Fruit fly (Drosophila melanogaster) whole organism, embryonic: ENCODE results near the gene Fas1.

Experiments
- BEAF-32 ChIP-seq: fragments of 200-800 bp; sonication (Bioruptor generic); optimal IDR thresholded peaks from 3 replicates; lab custom pipeline; 2017; ENCODE audit warnings: missing biosample characterization, missing genetic modification characterization, mild to moderate bottlenecking, moderate library complexity, missing genetic modification reagents
- CG12769 ChIP-seq: fragments of 200-800 bp; sonication (Bioruptor generic); optimal IDR thresholded peaks from 2 replicates; lab custom pipeline; 2019; ENCODE audit warnings: missing biosample characterization, mild to moderate bottlenecking, missing genetic modification characterization, moderate library complexity
- CG13287 ChIP-seq: fragments of 200-800 bp; sonication (Bioruptor generic); IDR thresholded peaks from 2 replicates; pipeline ENCODE4 v1.3.6; 2022; ENCODE audit warnings: missing biosample characterization, missing genetic modification characterization; ENCODE audit not compliant: partially characterized antibody
- CG13624 ChIP-seq: fragments of 200-800 bp; sonication (Bioruptor generic); optimal IDR thresholded peaks from 2 replicates; lab custom pipeline; 2016; ENCODE audit warnings: missing biosample characterization, missing genetic modification characterization
- CG13775 ChIP-seq: fragments of 200-800 bp; sonication (Bioruptor generic); optimal IDR thresholded peaks from 3 replicates; lab custom pipeline; 2017; ENCODE audit warnings: missing biosample characterization, mild to moderate bottlenecking, missing genetic modification characterization
- CG14050 ChIP-seq: fragments of 200-800 bp; sonication (Bioruptor generic); IDR thresholded peaks from 3 replicates; pipeline ENCODE4 v1.3.6; 2022; ENCODE audit warnings: missing biosample characterization, missing genetic modification characterization
- CG14710 ChIP-seq: fragments of 200-800 bp; sonication (Bioruptor generic); optimal IDR thresholded peaks from 3 replicates; lab custom pipeline; 2019; ENCODE audit warnings: missing biosample characterization, mild to moderate bottlenecking, missing genetic modification characterization, moderate library complexity
- CG15514 ChIP-seq: fragments of 200-800 bp; sonication (Bioruptor generic); optimal IDR thresholded peaks from 3 replicates; lab custom pipeline; 2017; ENCODE audit warnings: missing biosample characterization, missing genetic modification characterization, mild to moderate bottlenecking, moderate library complexity, missing genetic modification reagents
- CG15696 ChIP-seq: fragments of 200-800 bp; sonication (Bioruptor generic); optimal IDR thresholded peaks from 2 replicates; lab custom pipeline; 2019; ENCODE audit warnings: missing biosample characterization, mild to moderate bottlenecking, missing genetic modification characterization, moderate library complexity
- CG17186 ChIP-seq: fragments of 200-800 bp; sonication (Bioruptor generic); optimal IDR thresholded peaks from 3 replicates; lab custom pipeline; 2017; ENCODE audit warnings: missing biosample characterization, missing genetic modification reagents, missing genetic modification characterization
- CG18619 ChIP-seq: fragments of 200-800 bp; sonication (Bioruptor generic); optimal IDR thresholded peaks from 3 replicates; lab custom pipeline; 2017; ENCODE audit warnings: missing biosample characterization, mild to moderate bottlenecking, missing genetic modification characterization
- CG18764 ChIP-seq: fragments of 200-800 bp; sonication (Bioruptor generic); optimal IDR thresholded peaks from 3 replicates; lab custom pipeline; 2016; ENCODE audit warnings: missing biosample characterization, missing genetic modification characterization
- CG2116 ChIP-seq: fragments of 200-800 bp; sonication (Bioruptor generic); optimal IDR thresholded peaks from 3 replicates; lab custom pipeline; 2018; ENCODE audit warnings: missing biosample characterization, mild to moderate bottlenecking, missing genetic modification characterization
- CG2129 ChIP-seq: fragments of 200-800 bp; sonication (Bioruptor generic); IDR thresholded peaks from 2 replicates; pipeline ENCODE4 v1.3.6; 2022; ENCODE audit warnings: missing biosample characterization, missing genetic modification characterization; ENCODE audit not compliant: partially characterized antibody
- CG33213 ChIP-seq: fragments of 200-800 bp; sonication (Bioruptor generic); optimal IDR thresholded peaks from 3 replicates; lab custom pipeline; 2016; ENCODE audit warnings: missing biosample characterization, missing genetic modification characterization
- CG3407 ChIP-seq: fragments of 200-800 bp; sonication (Bioruptor generic); optimal IDR thresholded peaks from 2 replicates; lab custom pipeline; 2018; ENCODE audit warnings: missing biosample characterization, mild to moderate bottlenecking, missing genetic modification characterization
- CG34376 ChIP-seq: fragments of 200-800 bp; sonication (Bioruptor generic); optimal IDR thresholded peaks from 2 replicates; lab custom pipeline; 2018; ENCODE audit warnings: missing biosample characterization, mild to moderate bottlenecking, missing genetic modification characterization
- CG6683 ChIP-seq: fragments of 200-800 bp; sonication (Bioruptor generic); optimal IDR thresholded peaks from 2 replicates; lab custom pipeline; 2017; ENCODE audit warnings: missing biosample characterization, mild to moderate bottlenecking, missing genetic modification characterization, missing genetic modification reagents
- CG6791 ChIP-seq: fragments of 200-800 bp; sonication (Bioruptor generic); IDR thresholded peaks from 3 replicates; pipeline ENCODE4 v1.3.6; 2022; ENCODE audit warnings: missing biosample characterization, missing genetic modification characterization; ENCODE audit not compliant: partially characterized antibody
- CG9437 ChIP-seq: fragments of 200-800 bp; sonication (Bioruptor generic); optimal IDR thresholded peaks from 2 replicates; lab custom pipeline; 2018; ENCODE audit warnings: missing biosample characterization, mild to moderate bottlenecking, missing genetic modification characterization
- CG9932 ChIP-seq: fragments of 200-800 bp; sonication (Bioruptor generic); IDR thresholded peaks from 2 replicates; pipeline ENCODE4 v1.3.6; 2022; ENCODE audit warnings: missing biosample characterization, missing genetic modification characterization
- Dek ChIP-seq: fragments of 200-800 bp; sonication (Bioruptor generic); optimal IDR thresholded peaks from 3 replicates; lab custom pipeline; 2019; ENCODE audit warnings: missing biosample characterization, mild to moderate bottlenecking, missing genetic modification characterization, moderate library complexity
- E2f2 ChIP-seq: fragments of 200-800 bp; sonication (Bioruptor generic); IDR thresholded peaks from 2 replicates; pipeline ENCODE4 v1.3.6; 2022; ENCODE audit warnings: missing biosample characterization, missing genetic modification characterization
- Elba2 ChIP-seq: fragments of 200-800 bp; sonication (Bioruptor generic); optimal IDR thresholded peaks from 3 replicates; lab custom pipeline; 2016; ENCODE audit warnings: missing biosample characterization, missing genetic modification characterization
- Hr78 ChIP-seq, 2 experiments: fragments of 200-800 bp in 1 of 2; fragments of >200 bp in 1 of 2; sonication (Bioruptor generic) in 1 of 2; optimal IDR thresholded peaks; 2 replicates each; lab custom pipeline; 2017 to 2019; ENCODE audit warnings: missing biosample characterization in 2 of 2, missing genetic modification characterization in 2 of 2, mild to moderate bottlenecking in 1 of 2, moderate library complexity in 1 of 2
- Neu2 ChIP-seq: fragments of 200-800 bp; sonication (Bioruptor generic); optimal IDR thresholded peaks from 3 replicates; lab custom pipeline; 2016; ENCODE audit warnings: missing biosample characterization, missing genetic modification characterization, borderline replicate concordance
- Optix ChIP-seq: fragments of 200-800 bp; sonication (Bioruptor generic); IDR thresholded peaks from 3 replicates; pipeline ENCODE4 v1.3.6; 2022; ENCODE audit warnings: missing biosample characterization, missing genetic modification characterization
- Poxn ChIP-seq: fragments of 200-800 bp; sonication (Bioruptor generic); IDR thresholded peaks from 2 replicates; pipeline ENCODE4 v1.3.6; 2022; ENCODE audit warnings: missing biosample characterization, missing genetic modification characterization
- Sry-δ ChIP-seq: fragments of 200-800 bp; sonication (Bioruptor generic); optimal IDR thresholded peaks from 2 replicates; lab custom pipeline; 2016; ENCODE audit warnings: missing biosample characterization, missing genetic modification characterization
- Xbp1 ChIP-seq: fragments of 200-800 bp; sonication (Bioruptor generic); optimal IDR thresholded peaks from 3 replicates; lab custom pipeline; 2016; ENCODE audit warnings: missing biosample characterization, mild to moderate bottlenecking, missing genetic modification characterization
- YL-1 ChIP-seq: fragments of 200-800 bp; sonication (Bioruptor generic); optimal IDR thresholded peaks from 3 replicates; lab custom pipeline; 2017; ENCODE audit warnings: missing biosample characterization, mild to moderate bottlenecking, missing genetic modification characterization
- ac ChIP-seq: fragments of 200-800 bp; sonication (Bioruptor generic); optimal IDR thresholded peaks from 3 replicates; lab custom pipeline; 2017; ENCODE audit warnings: missing biosample characterization, mild to moderate bottlenecking, missing genetic modification characterization
- al ChIP-seq: fragments of 200-800 bp; sonication (Bioruptor generic); IDR thresholded peaks from 2 replicates; pipeline ENCODE4 v1.3.6; 2022; ENCODE audit warnings: missing biosample characterization, missing genetic modification characterization
- ato ChIP-seq: fragments of 200-800 bp; sonication (Bioruptor generic); IDR thresholded peaks from 2 replicates; pipeline ENCODE4 v1.3.6; 2022; ENCODE audit warnings: missing biosample characterization, missing genetic modification characterization; ENCODE audit not compliant: partially characterized antibody
- ftz-f1 ChIP-seq: fragments of 200-800 bp; sonication (Bioruptor generic); optimal IDR thresholded peaks from 2 replicates; lab custom pipeline; 2016; ENCODE audit warnings: missing biosample characterization, missing genetic modification characterization
- kay ChIP-seq: fragments of 200-800 bp; sonication (Bioruptor generic); optimal IDR thresholded peaks from 2 replicates; lab custom pipeline; 2016; ENCODE audit warnings: missing biosample characterization, missing genetic modification characterization
- knrl ChIP-seq: fragments of 200-800 bp; sonication (Bioruptor generic); IDR thresholded peaks from 3 replicates; pipeline ENCODE4 v1.3.6; 2022; ENCODE audit warnings: missing biosample characterization, missing genetic modification characterization; ENCODE audit not compliant: partially characterized antibody
- lbe ChIP-seq: fragments of 200-800 bp; sonication (Bioruptor generic); optimal IDR thresholded peaks from 2 replicates; lab custom pipeline; 2016; ENCODE audit warnings: missing biosample characterization, mild to moderate bottlenecking, missing genetic modification characterization
- lola ChIP-seq, 3 experiments: fragments of >200 bp in 2 of 3; fragments of 200-800 bp in 1 of 3; sonication (Bioruptor generic) in 1 of 3; optimal IDR thresholded peaks; 2 replicates each; lab custom pipeline; 2017 to 2019; ENCODE audit warnings: missing biosample characterization in 3 of 3, missing genetic modification characterization in 3 of 3, mild to moderate bottlenecking in 1 of 3, moderate library complexity in 1 of 3
- mam ChIP-seq: fragments of 200-800 bp; sonication (Bioruptor generic); optimal IDR thresholded peaks from 3 replicates; lab custom pipeline; 2016; ENCODE audit warnings: missing biosample characterization, missing genetic modification characterization
- nau ChIP-seq: fragments of 200-800 bp; sonication (Bioruptor generic); optimal IDR thresholded peaks from 3 replicates; lab custom pipeline; 2017; ENCODE audit warnings: missing biosample characterization, mild to moderate bottlenecking, missing genetic modification characterization, missing genetic modification reagents
- onecut ChIP-seq: fragments of 200-800 bp; sonication (Bioruptor generic); IDR thresholded peaks from 2 replicates; pipeline ENCODE4 v1.3.6; 2022; ENCODE audit warnings: missing biosample characterization, missing genetic modification characterization
- rib ChIP-seq: fragments of 200-800 bp; sonication (Bioruptor generic); IDR thresholded peaks from 2 replicates; pipeline ENCODE4 v1.3.6; 2022; ENCODE audit warnings: missing biosample characterization, missing genetic modification characterization
- row ChIP-seq: fragments of 200-800 bp; sonication (Bioruptor generic); IDR thresholded peaks from 3 replicates; pipeline ENCODE4 v1.3.6; 2022; ENCODE audit warnings: missing biosample characterization, missing genetic modification characterization
- sob ChIP-seq: fragments of 200-800 bp; sonication (Bioruptor generic); IDR thresholded peaks from 2 replicates; pipeline ENCODE4 v1.3.6; 2022; ENCODE audit warnings: missing biosample characterization, missing genetic modification characterization
- tin ChIP-seq: fragments of 200-800 bp; sonication (Bioruptor generic); optimal IDR thresholded peaks from 3 replicates; lab custom pipeline; 2016; ENCODE audit warnings: missing biosample characterization, missing genetic modification characterization
- tio ChIP-seq: fragments of 200-800 bp; sonication (Bioruptor generic); optimal IDR thresholded peaks from 2 replicates; lab custom pipeline; 2017; ENCODE audit warnings: missing biosample characterization, missing genetic modification characterization, inconsistent platforms
- unc-4 ChIP-seq: fragments of 200-800 bp; sonication (Bioruptor generic); IDR thresholded peaks from 2 replicates; pipeline ENCODE4 v1.3.6; 2022; ENCODE audit warnings: missing biosample characterization, missing genetic modification characterization; ENCODE audit not compliant: partially characterized antibody
- usp ChIP-seq: fragments of >200 bp; optimal IDR thresholded peaks from 2 replicates; lab custom pipeline; 2017; ENCODE audit warnings: missing biosample characterization, missing genetic modification characterization
- yki ChIP-seq: fragments of >200 bp; optimal IDR thresholded peaks from 3 replicates; lab custom pipeline; 2018

Fas1 gene

dm6 chr3R:16614241-16614640 is 10.8 kb upstream of the Fas1 start, which contains the start of gene CG10340 (continued):
- TF ChIP-seq CG15696 (tag; lab: Kevin White, UChicago) (peak; percentile 11), CG13624 (GFP tag; lab: Kevin White, UChicago) (no peak), tio (no peak), lbe (GFP tag; lab: Kevin White, UChicago) (no peak), kay (no peak), usp (GFP tag; lab: Kevin White, UChicago) (no peak), Poxn (GFP tag; lab: Robert Waterston, UW) (no peak), CG2116 (GFP tag; lab: Kevin White, UChicago) (peak; percentile 60), CG6791 (GFP tag; lab: Robert Waterston, UW) (peak; percentile 83), CG33213 (GFP tag; lab: Kevin White, UChicago) (no peak), CG13287 (GFP tag; lab: Robert Waterston, UW) (peak; percentile 87), nau (GFP tag; lab: Kevin White, UChicago) (no peak), CG6683 (GFP tag; lab: Kevin White, UChicago) (no peak), CG14050 (GFP tag; lab: Robert Waterston, UW) (0 out of 3 replicates have a peak, but pooled peaks have one; percentile 21), Neu2 (no peak), E2f2 (GFP tag; lab: Robert Waterston, UW) (peak; percentile 87), lola (GFP tag; optimal IDR thresholded peaks at IDR 0.05; lab: Kevin White, UChicago) (no peak), yki (lab: Kevin White, UChicago) (no peak), BEAF-32 (peak; percentile 81), ftz-f1 (GFP tag; lab: Kevin White, UChicago) (no peak), onecut (GFP tag; lab: Robert Waterston, UW) (peak; percentile 71), knrl (GFP tag; lab: Robert Waterston, UW) (peak; percentile 85), CG17186 (peak; percentile 69), tin (GFP tag; lab: Kevin White, UChicago) (peak; percentile 33), YL-1 (GFP tag; lab: Kevin White, UChicago) (peak; percentile 63), ato (GFP tag; lab: Robert Waterston, UW) (peak; percentile 63), CG2129 (GFP tag; lab: Robert Waterston, UW) (peak; percentile 75), al (GFP tag; lab: Robert Waterston, UW) (0 out of 2 replicates have a peak, but pooled peaks have one; percentile 7), Dek (tag; lab: Kevin White, UChicago) (no peak), row (GFP tag; lab: Robert Waterston, UW) (peak; percentile 64), mam (GFP tag; lab: Kevin White, UChicago) (peak; percentile 4), CG18619 (GFP tag; lab: Kevin White, UChicago) (no peak), CG3407 (GFP tag; lab: Kevin White, UChicago) (no peak), CG15514 (peak; percentile 38), Optix (GFP tag; lab: Robert Waterston, UW) (no peak), Elba2 (GFP tag; lab: Kevin White, UChicago) (peak; percentile 88), Hr78 (GFP tag; optimal IDR thresholded peaks at IDR 0.05; lab: Kevin White, UChicago) (no peak), CG9437 (GFP tag; lab: Kevin White, UChicago) (no peak), CG13775 (peak; percentile 31), CG14710 (peak; percentile 51), Sry-δ (GFP tag; lab: Kevin White, UChicago) (peak; percentile 81), ac (GFP tag; lab: Kevin White, UChicago) (no peak), sob (GFP tag; lab: Robert Waterston, UW) (no peak), CG9932 (GFP tag; lab: Robert Waterston, UW) (no peak; the same call in 1 of the 2 replicates), unc-4 (GFP tag; lab: Robert Waterston, UW) (peak; percentile 85), CG18764 (GFP tag; lab: Kevin White, UChicago) (peak; percentile 3), CG34376 (GFP tag; lab: Kevin White, UChicago) (no peak), CG12769 (tag; lab: Kevin White, UChicago) (no peak), rib (no peak), Xbp1 (GFP tag; lab: Kevin White, UChicago) (peak; percentile 18)
